Worm (Caenorhabditis elegans): ENCODE measurements around the gene F58F12.12.

Gene F58F12.12

ce11 chrII:6379038-6379563, 1.9 kb upstream of the F58F12.12 start:
- no peak for TF ChIP-seq nhr-102 (tag; optimal IDR thresholded peaks at IDR 0.05)
- no peak for TF ChIP-seq snpc-4 (tag; optimal IDR thresholded peaks at IDR 0.05)
- no peak for TF ChIP-seq aha-1 (tag)
- TF ChIP-seq nhr-28 (tag; optimal IDR thresholded peaks at IDR 0.05) = peak; percentile 54
- no peak for TF ChIP-seq pha-4 (GFP tag; IDR thresholded peaks at IDR 0.05)
- no peak for TF ChIP-seq pha-4 (tag; optimal IDR thresholded peaks at IDR 0.05)
- TF ChIP-seq mdt-29 (GFP tag; IDR thresholded peaks at IDR 0.05) = no peak
- TF ChIP-seq unc-62 (GFP tag; optimal IDR thresholded peaks at IDR 0.05 in 1 of 2) = no peak
- no peak for TF ChIP-seq unc-62 (tag; optimal IDR thresholded peaks at IDR 0.05)
- TF ChIP-seq skn-1 (tag; optimal IDR thresholded peaks at IDR 0.05) = no peak
- no peak for TF ChIP-seq zfp-2 (tag; optimal IDR thresholded peaks at IDR 0.05)
- no peak for TF ChIP-seq ztf-11 (tag; optimal IDR thresholded peaks at IDR 0.05)
- peak; percentile 57 for TF ChIP-seq hlh-30 (tag; optimal IDR thresholded peaks at IDR 0.05; ENCODE audit: insufficient read depth)
- no peak for TF ChIP-seq tag-97 (GFP tag; IDR thresholded peaks at IDR 0.05)
- no peak for TF ChIP-seq gei-8 (GFP tag; optimal IDR thresholded peaks at IDR 0.05)
- no peak for TF ChIP-seq ctbp-1 (GFP tag; IDR thresholded peaks at IDR 0.05)
- TF ChIP-seq zip-11 (GFP tag; IDR thresholded peaks at IDR 0.05) = no peak
- no peak for TF ChIP-seq nhr-76 (tag; optimal IDR thresholded peaks at IDR 0.05)
- no peak for TF ChIP-seq ZK337.2 (GFP tag; IDR thresholded peaks at IDR 0.05)
- TF ChIP-seq lin-38 (GFP tag; IDR thresholded peaks at IDR 0.05) = no peak
- peak; percentile 7 for TF ChIP-seq mep-1 (tag; optimal IDR thresholded peaks at IDR 0.05)
- no peak for TF ChIP-seq egl-27 (tag; optimal IDR thresholded peaks at IDR 0.05)
- 0 out of 2 replicates have a peak, but pooled peaks have one; percentile 12 for TF ChIP-seq dmd-6 (GFP tag; IDR thresholded peaks at IDR 0.05)
- no peak for TF ChIP-seq set-16 (GFP tag; IDR thresholded peaks at IDR 0.05)
- no peak for TF ChIP-seq D1046.2 (GFP tag; IDR thresholded peaks at IDR 0.05)
- TF ChIP-seq F10B5.3 (tag; optimal IDR thresholded peaks at IDR 0.05) = no peak
- no peak for TF ChIP-seq duxl-1 (tag; optimal IDR thresholded peaks at IDR 0.05; ENCODE audit: poor library complexity)
- TF ChIP-seq lin-15B (tag; optimal IDR thresholded peaks at IDR 0.05) = no peak
- TF ChIP-seq hmg-1.1 (GFP tag; IDR thresholded peaks at IDR 0.05) = no peak
- no peak for TF ChIP-seq ceh-44 (GFP tag; IDR thresholded peaks at IDR 0.05)
- no peak for TF ChIP-seq egl-43 (GFP tag; IDR thresholded peaks at IDR 0.05)
- TF ChIP-seq tra-1 (GFP tag; IDR thresholded peaks at IDR 0.05) = no peak
- no peak for TF ChIP-seq ceh-62 (tag; optimal IDR thresholded peaks at IDR 0.05)
- TF ChIP-seq lin-39 (tag; optimal IDR thresholded peaks at IDR 0.05) = no peak
- TF ChIP-seq mdl-1 (tag; optimal IDR thresholded peaks at IDR 0.05) = peak in 1 of 2 experiments; percentile 27
- TF ChIP-seq nhr-48 (tag; optimal IDR thresholded peaks at IDR 0.05) = no peak
- TF ChIP-seq saeg-2 (GFP tag; IDR thresholded peaks at IDR 0.05) = no peak
- TF ChIP-seq Y105C5A.15 (GFP tag; IDR thresholded peaks at IDR 0.05) = no peak
- TF ChIP-seq hlh-11 (tag; optimal IDR thresholded peaks at IDR 0.05) = no peak
- no peak for TF ChIP-seq lin-13 (GFP tag; optimal IDR thresholded peaks at IDR 0.05)
- TF ChIP-seq T26A8.4 (GFP tag; IDR thresholded peaks at IDR 0.05) = no peak
- no peak for TF ChIP-seq zag-1 (tag; optimal IDR thresholded peaks at IDR 0.05)
- no peak for TF ChIP-seq attf-4 (tag; optimal IDR thresholded peaks at IDR 0.05)
- TF ChIP-seq pqm-1 (tag; optimal IDR thresholded peaks at IDR 0.05) = no peak
- no peak for TF ChIP-seq cey-2 (tag; optimal IDR thresholded peaks at IDR 0.05; ENCODE audit: borderline replicate concordance, insufficient read depth)
- no peak for TF ChIP-seq daf-8 (GFP tag; IDR thresholded peaks at IDR 0.05)
